Fruit fly (Drosophila melanogaster) whole organism, embryonic: ENCODE measurements around the gene Shawn.

Source experiments
- ATbp ChIP-seq: fragments of 200-800 bp; sonication (Bioruptor generic); optimal IDR thresholded peaks from 2 replicates; lab custom pipeline; 2017; ENCODE audit warnings: missing biosample characterization, mild to moderate bottlenecking, missing genetic modification characterization, missing genetic modification reagents
- CG10267 ChIP-seq: fragments of 200-800 bp; sonication (Bioruptor generic); optimal IDR thresholded peaks from 2 replicates; lab custom pipeline; 2018; ENCODE audit warnings: missing biosample characterization, mild to moderate bottlenecking, missing genetic modification characterization, moderate library complexity
- CG10431 ChIP-seq: fragments of 200-800 bp; sonication (Bioruptor generic); optimal IDR thresholded peaks from 3 replicates; lab custom pipeline; 2018; ENCODE audit warnings: missing biosample characterization, mild to moderate bottlenecking, missing genetic modification characterization
- CG11247 ChIP-seq: fragments of 200-800 bp; sonication (Bioruptor generic); IDR thresholded peaks from 2 replicates; pipeline ENCODE4 v1.3.6; 2022; ENCODE audit warnings: missing biosample characterization, missing genetic modification characterization
- CG11456 ChIP-seq: fragments of 200-800 bp; sonication (Bioruptor generic); IDR thresholded peaks from 3 replicates; pipeline ENCODE4 v1.3.6; 2022; ENCODE audit warnings: missing biosample characterization, missing genetic modification characterization
- CG12236 ChIP-seq: fragments of 200-800 bp; sonication (Bioruptor generic); optimal IDR thresholded peaks from 2 replicates; lab custom pipeline; 2016; ENCODE audit warnings: missing biosample characterization, missing genetic modification characterization
- CG15269 ChIP-seq: fragments of 200-800 bp; sonication (Bioruptor generic); optimal IDR thresholded peaks from 2 replicates; lab custom pipeline; 2018; ENCODE audit warnings: missing biosample characterization, mild to moderate bottlenecking, missing genetic modification characterization, moderate library complexity
- CG1529 ChIP-seq: fragments of 200-800 bp; sonication (Bioruptor generic); optimal IDR thresholded peaks from 3 replicates; lab custom pipeline; 2018; ENCODE audit warnings: missing biosample characterization, missing genetic modification characterization
- CG17385 ChIP-seq: fragments of 200-800 bp; sonication (Bioruptor generic); optimal IDR thresholded peaks from 3 replicates; lab custom pipeline; 2018; ENCODE audit warnings: missing biosample characterization, mild to moderate bottlenecking, missing genetic modification characterization
- CG2712 ChIP-seq: fragments of 200-800 bp; optimal IDR thresholded peaks from 3 replicates; lab custom pipeline; 2019; ENCODE audit warnings: missing biosample characterization, mild to moderate bottlenecking, missing genetic modification characterization, moderate library complexity
- CG2889 ChIP-seq: fragments of 200-800 bp; sonication (Bioruptor generic); IDR thresholded peaks from 3 replicates; pipeline ENCODE4 v1.3.6; 2022; ENCODE audit warnings: missing biosample characterization, missing genetic modification characterization
- CG3281 ChIP-seq: fragments of 200-800 bp; sonication (Bioruptor generic); optimal IDR thresholded peaks from 3 replicates; lab custom pipeline; 2017; ENCODE audit warnings: missing biosample characterization, mild to moderate bottlenecking, missing genetic modification characterization
- CG43689 ChIP-seq: fragments of 200-800 bp; sonication (Bioruptor generic); IDR thresholded peaks from 2 replicates; pipeline ENCODE4 v1.3.6; 2022; ENCODE audit warnings: missing biosample characterization, missing genetic modification characterization
- CG6254 ChIP-seq: fragments of 200-800 bp; sonication (Bioruptor generic); optimal IDR thresholded peaks from 3 replicates; lab custom pipeline; 2017; ENCODE audit warnings: mild to moderate bottlenecking, missing biosample characterization, missing genetic modification reagents, missing genetic modification characterization
- CG6689 ChIP-seq: fragments of 200-800 bp; sonication (Bioruptor generic); IDR thresholded peaks from 2 replicates; pipeline ENCODE4 v1.3.6; 2022; ENCODE audit warnings: missing biosample characterization, missing genetic modification characterization
- CG6854 ChIP-seq: fragments of 200-800 bp; sonication (Bioruptor generic); optimal IDR thresholded peaks from 3 replicates; lab custom pipeline; 2017; ENCODE audit warnings: missing biosample characterization, mild to moderate bottlenecking, missing genetic modification characterization
- CG7556 ChIP-seq: fragments of 200-800 bp; sonication (Bioruptor generic); optimal IDR thresholded peaks from 2 replicates; lab custom pipeline; 2017; ENCODE audit warnings: missing biosample characterization, mild to moderate bottlenecking, missing genetic modification characterization
- CG7987 ChIP-seq: fragments of 200-800 bp; sonication (Bioruptor generic); optimal IDR thresholded peaks from 2 replicates; lab custom pipeline; 2018; ENCODE audit warnings: missing biosample characterization, mild to moderate bottlenecking, missing genetic modification characterization, moderate library complexity
- CG8765 ChIP-seq: fragments of 200-800 bp; sonication (Bioruptor generic); IDR thresholded peaks from 2 replicates; pipeline ENCODE4 v1.3.6; 2022; ENCODE audit warnings: missing biosample characterization, missing genetic modification characterization
- CG9817 ChIP-seq: fragments of 200-800 bp; sonication (Bioruptor generic); optimal IDR thresholded peaks from 2 replicates; lab custom pipeline; 2018; ENCODE audit warnings: missing biosample characterization, mild to moderate bottlenecking, missing genetic modification characterization, moderate library complexity
- CHES-1-like ChIP-seq: fragments of 200-800 bp; sonication (Bioruptor generic); optimal IDR thresholded peaks from 2 replicates; lab custom pipeline; 2016; ENCODE audit warnings: missing biosample characterization, missing genetic modification characterization
- D ChIP-seq, 2 experiments: fragments of 200-800 bp in 1 of 2; fragments of >200 bp in 1 of 2; sonication (Bioruptor generic) in 1 of 2; optimal IDR thresholded peaks; 2 replicates in 1 of 2; 3 replicates in 1 of 2; lab custom pipeline; 2017; ENCODE audit warnings: mild to moderate bottlenecking in 1 of 2, missing biosample characterization in 1 of 2, missing genetic modification characterization in 1 of 2, missing genetic modification reagents in 1 of 2
- Dref ChIP-seq: fragments of 200-800 bp; sonication (Bioruptor generic); IDR thresholded peaks from 2 replicates; pipeline ENCODE4 v1.3.6; 2022; ENCODE audit warnings: missing biosample characterization, missing genetic modification characterization
- Drgx ChIP-seq: fragments of 200-800 bp; sonication (Bioruptor generic); IDR thresholded peaks from 2 replicates; pipeline ENCODE4 v1.3.6; 2022; ENCODE audit warnings: missing biosample characterization, missing genetic modification characterization
- Gug ChIP-seq: fragments of 200-800 bp; sonication (Bioruptor generic); IDR thresholded peaks from 4 replicates; pipeline ENCODE4 v1.3.6; 2022; ENCODE audit warnings: missing biosample characterization, missing genetic modification characterization
- Hmr ChIP-seq: fragments of 200-800 bp; sonication (Bioruptor generic); optimal IDR thresholded peaks from 3 replicates; lab custom pipeline; 2017; ENCODE audit warnings: mild to moderate bottlenecking, missing biosample characterization, missing genetic modification reagents, missing genetic modification characterization
- Hmx ChIP-seq: fragments of 200-800 bp; sonication (Bioruptor generic); optimal IDR thresholded peaks from 2 replicates; lab custom pipeline; 2016; ENCODE audit warnings: missing biosample characterization, missing genetic modification characterization
- Lhr ChIP-seq: fragments of 200-800 bp; sonication (Bioruptor generic); optimal IDR thresholded peaks from 3 replicates; lab custom pipeline; 2017; ENCODE audit warnings: mild to moderate bottlenecking, missing biosample characterization, missing genetic modification reagents, missing genetic modification characterization
- PHDP ChIP-seq: fragments of 200-800 bp; sonication (Bioruptor generic); optimal IDR thresholded peaks from 3 replicates; lab custom pipeline; 2018; ENCODE audit warnings: missing biosample characterization, mild to moderate bottlenecking, missing genetic modification characterization, moderate library complexity
- Scr ChIP-seq: fragments of 200-800 bp; sonication (Bioruptor generic); IDR thresholded peaks from 2 replicates; pipeline ENCODE4 v1.3.6; 2022; ENCODE audit warnings: missing biosample characterization, missing genetic modification characterization; ENCODE audit not compliant: partially characterized antibody
- Side ChIP-seq: fragments of 200-800 bp; sonication (Bioruptor generic); optimal IDR thresholded peaks from 2 replicates; lab custom pipeline; 2016; ENCODE audit warnings: missing biosample characterization, missing genetic modification characterization
- Six4 ChIP-seq: fragments of 200-800 bp; sonication (Bioruptor generic); optimal IDR thresholded peaks from 2 replicates; lab custom pipeline; 2016; ENCODE audit warnings: missing biosample characterization, missing genetic modification characterization
- Tbp ChIP-seq: fragments of >200 bp; optimal IDR thresholded peaks from 2 replicates; lab custom pipeline; 2018; ENCODE audit warnings: missing biosample characterization, missing genetic modification characterization
- Trl ChIP-seq, 3 experiments: fragments of >200 bp in 2 of 3; fragments of 200-800 bp in 1 of 3; sonication (Bioruptor generic) in 1 of 3; optimal IDR thresholded peaks; 2 replicates in 1 of 3; 3 replicates in 2 of 3; lab custom pipeline; 2016 to 2017; ENCODE audit warnings: missing biosample characterization in 1 of 3, missing genetic modification characterization in 1 of 3
- Vsx1 ChIP-seq: fragments of 200-800 bp; sonication (Bioruptor generic); optimal IDR thresholded peaks from 2 replicates; lab custom pipeline; 2017; ENCODE audit warnings: missing biosample characterization, mild to moderate bottlenecking, missing genetic modification characterization, missing genetic modification reagents
- abd-A ChIP-seq: fragments of 200-800 bp; sonication (Bioruptor generic); optimal IDR thresholded peaks from 3 replicates; lab custom pipeline; 2019; ENCODE audit warnings: missing biosample characterization, mild to moderate bottlenecking, missing genetic modification characterization, moderate library complexity
- chif ChIP-seq, 2 experiments: fragments of 200-800 bp; sonication (Bioruptor generic); optimal IDR thresholded peaks; 3 replicates each; lab custom pipeline; 2016; ENCODE audit warnings: missing biosample characterization in 2 of 2, missing genetic modification characterization in 2 of 2
- corto ChIP-seq: fragments of 200-800 bp; sonication (Bioruptor generic); optimal IDR thresholded peaks from 2 replicates; lab custom pipeline; 2016; ENCODE audit warnings: missing biosample characterization, mild to moderate bottlenecking, missing genetic modification characterization, moderate library complexity
- ftz-f1 ChIP-seq: fragments of 200-800 bp; sonication (Bioruptor generic); optimal IDR thresholded peaks from 2 replicates; lab custom pipeline; 2016; ENCODE audit warnings: missing biosample characterization, missing genetic modification characterization
- gcm2 ChIP-seq: fragments of 200-800 bp; sonication (Bioruptor generic); optimal IDR thresholded peaks from 2 replicates; lab custom pipeline; 2016; ENCODE audit warnings: missing biosample characterization, missing genetic modification characterization
- h ChIP-seq: fragments of >200 bp; optimal IDR thresholded peaks from 2 replicates; lab custom pipeline; 2017
- hth ChIP-seq: fragments of >200 bp; optimal IDR thresholded peaks from 2 replicates; lab custom pipeline; 2017; ENCODE audit warnings: inconsistent platforms
- inv ChIP-seq: fragments of 200-800 bp; sonication (Bioruptor generic); IDR thresholded peaks from 2 replicates; pipeline ENCODE4 v1.3.6; 2022; ENCODE audit warnings: missing biosample characterization, missing genetic modification characterization; ENCODE audit not compliant: partially characterized antibody
- lilli ChIP-seq: fragments of 200-800 bp; sonication (Bioruptor generic); optimal IDR thresholded peaks from 3 replicates; lab custom pipeline; 2016; ENCODE audit warnings: missing biosample characterization, missing genetic modification characterization
- otp ChIP-seq: fragments of 200-800 bp; sonication (Bioruptor generic); IDR thresholded peaks from 3 replicates; pipeline ENCODE4, ENCODE4 v1.3.6; 2022; ENCODE audit warnings: missing biosample characterization, missing genetic modification characterization
- pros ChIP-seq: fragments of 200-800 bp; sonication (Bioruptor generic); optimal IDR thresholded peaks from 3 replicates; lab custom pipeline; 2019; ENCODE audit warnings: missing biosample characterization, mild to moderate bottlenecking, missing genetic modification characterization, moderate library complexity
- ranshi ChIP-seq: fragments of 200-800 bp; sonication (Bioruptor generic); IDR thresholded peaks from 2 replicates; pipeline ENCODE4 v1.3.6; 2022; ENCODE audit warnings: missing biosample characterization, missing genetic modification characterization
- unc-4 ChIP-seq: fragments of 200-800 bp; sonication (Bioruptor generic); IDR thresholded peaks from 2 replicates; pipeline ENCODE4 v1.3.6; 2022; ENCODE audit warnings: missing biosample characterization, missing genetic modification characterization; ENCODE audit not compliant: partially characterized antibody
- vfl ChIP-seq: fragments of 200-800 bp; sonication (Bioruptor generic); optimal IDR thresholded peaks from 2 replicates; lab custom pipeline; 2016; ENCODE audit warnings: missing biosample characterization, missing genetic modification characterization
- zen2 ChIP-seq: fragments of 200-800 bp; sonication (Bioruptor generic); IDR thresholded peaks from 3 replicates; pipeline ENCODE4 v1.3.6; 2022; ENCODE audit warnings: missing biosample characterization, missing genetic modification characterization; ENCODE audit not compliant: partially characterized antibody

Shawn gene

DNA sequence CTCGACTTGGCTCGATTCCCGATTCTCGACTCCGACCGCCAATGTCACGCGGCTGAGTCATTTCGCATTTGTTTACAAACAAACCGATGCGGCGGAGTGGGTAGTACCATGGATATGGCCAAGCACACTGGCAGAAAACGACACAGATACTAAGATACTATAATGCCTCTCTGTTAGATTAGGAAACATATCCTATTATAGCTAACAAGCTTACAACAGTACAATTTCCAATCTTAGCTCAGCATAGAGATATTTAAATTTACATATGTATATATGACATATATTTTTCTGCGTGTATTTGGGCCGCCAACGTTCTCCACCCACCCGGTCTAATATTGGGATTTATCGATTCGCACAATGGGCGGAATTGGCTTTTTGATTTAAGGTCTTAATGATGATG, 7.4 kb upstream of the Shawn start (continued):
- no peak for TF ChIP-seq CG12236 (GFP tag; lab: Kevin White, UChicago)
- TF ChIP-seq pros (GFP tag; lab: Kevin White, UChicago) = no peak
- TF ChIP-seq Side (GFP tag; lab: Kevin White, UChicago) = peak; percentile 33
- TF ChIP-seq Drgx = peak; percentile 84
- TF ChIP-seq Hmx = no peak
- no peak for TF ChIP-seq unc-4 (GFP tag; lab: Robert Waterston, UW)
- no peak for TF ChIP-seq Scr
- peak; percentile 68 for TF ChIP-seq Vsx1 (GFP tag; lab: Kevin White, UChicago)
- TF ChIP-seq lilli (GFP tag; lab: Kevin White, UChicago) = peak; percentile 85
- peak; percentile 39; the same call in 1 of the 2 replicates for TF ChIP-seq CG8765 (GFP tag; lab: Robert Waterston, UW)
- no peak for TF ChIP-seq ftz-f1 (GFP tag; lab: Kevin White, UChicago)
- TF ChIP-seq h (lab: Kevin White, UChicago) = no peak
- peak; percentile 13 for TF ChIP-seq abd-A (tag; lab: Kevin White, UChicago)
- TF ChIP-seq Tbp = no peak
- peak; percentile 69 for TF ChIP-seq CG17385 (GFP tag; lab: Kevin White, UChicago)
- peak; percentile 70; the same call in 3 of the 4 replicates for TF ChIP-seq Gug (GFP tag; lab: Robert Waterston, UW)
- peak; percentile 25 for TF ChIP-seq Lhr (GFP tag; lab: Kevin White, UChicago)
- peak; percentile 71 for TF ChIP-seq PHDP (tag; lab: Kevin White, UChicago)
- TF ChIP-seq CG10431 (GFP tag; lab: Kevin White, UChicago) = no peak
- TF ChIP-seq CG9817 = peak; percentile 74
- peak; percentile 73 for TF ChIP-seq CG2889 (GFP tag; lab: Robert Waterston, UW)
- no peak for TF ChIP-seq Trl (optimal IDR thresholded peaks at IDR 0.05; lab: Kevin White, UChicago)
- peak; percentile 54 for TF ChIP-seq Trl (GFP tag; optimal IDR thresholded peaks at IDR 0.05; lab: Kevin White, UChicago)
- TF ChIP-seq CHES-1-like (GFP tag; lab: Kevin White, UChicago) = peak; percentile 44
- no peak for TF ChIP-seq gcm2 (GFP tag; lab: Kevin White, UChicago)
- TF ChIP-seq Hmr (GFP tag; lab: Kevin White, UChicago) = peak; percentile 83
- no peak for TF ChIP-seq zen2 (GFP tag; lab: Robert Waterston, UW)
- peak; percentile 80; the same call in 1 of the 2 replicates for TF ChIP-seq ranshi (GFP tag; lab: Robert Waterston, UW)
- TF ChIP-seq inv (GFP tag; lab: Robert Waterston, UW) = no peak
- TF ChIP-seq corto (GFP tag; lab: Kevin White, UChicago) = peak; percentile 44
- no peak for TF ChIP-seq hth (lab: Kevin White, UChicago)
- 0 out of 2 replicates have a peak, but pooled peaks have one; percentile 26 for TF ChIP-seq Dref
- TF ChIP-seq CG6689 (GFP tag; lab: Robert Waterston, UW) = peak; percentile 73
- peak; percentile 18 for TF ChIP-seq CG1529 (GFP tag; lab: Kevin White, UChicago)
- TF ChIP-seq CG6854 (GFP tag; lab: Kevin White, UChicago) = peak; percentile 39
- TF ChIP-seq Six4 (GFP tag; lab: Kevin White, UChicago) = peak; percentile 62
- peak; percentile 39 for TF ChIP-seq CG6254 (GFP tag; lab: Kevin White, UChicago)
- peak; percentile 70 for TF ChIP-seq CG2712
- no peak for TF ChIP-seq CG43689
- TF ChIP-seq CG10267 = peak; percentile 59
- TF ChIP-seq ATbp (GFP tag; lab: Kevin White, UChicago) = peak; percentile 67
- no peak for TF ChIP-seq CG7987 (GFP tag; lab: Kevin White, UChicago)
- TF ChIP-seq vfl (GFP tag; lab: Kevin White, UChicago) = peak; percentile 29
- peak; percentile 79 for TF ChIP-seq CG3281 (GFP tag; lab: Kevin White, UChicago)
- peak; percentile 76; the same call in 2 of the 3 replicates for TF ChIP-seq otp (GFP tag; lab: Robert Waterston, UW)
- TF ChIP-seq CG11247 (GFP tag; lab: Robert Waterston, UW) = peak; percentile 77
- peak; percentile 85 for TF ChIP-seq CG15269 (tag; lab: Kevin White, UChicago)
- TF ChIP-seq chif (GFP tag; optimal IDR thresholded peaks at IDR 0.05; lab: Kevin White, UChicago) = peak; percentile 43 to 62
- no peak for TF ChIP-seq D (optimal IDR thresholded peaks at IDR 0.05; lab: Kevin White, UChicago)
- TF ChIP-seq D (GFP tag; optimal IDR thresholded peaks at IDR 0.05; lab: Kevin White, UChicago) = peak; percentile 62
- peak; percentile 80 for TF ChIP-seq CG11456 (GFP tag; lab: Robert Waterston, UW)
- TF ChIP-seq CG7556 (GFP tag; lab: Kevin White, UChicago) = peak; percentile 64
